Worm (Caenorhabditis elegans): ENCODE data around the gene frpr-18.

- TF ChIP-seq ama-1 (optimal IDR thresholded peaks at IDR 0.05), result no peak
- TF ChIP-seq tbx-11 (GFP tag; IDR thresholded peaks at IDR 0.05), result no peak
- 0 out of 2 replicates have a peak, but pooled peaks have one; percentile 7 for TF ChIP-seq sea-1 (GFP tag; conservative IDR thresholded peaks at IDR 0.05)
- no peak for TF ChIP-seq tra-4 (tag; optimal IDR thresholded peaks at IDR 0.05)
- TF ChIP-seq scrt-1 (GFP tag; IDR thresholded peaks at IDR 0.05), result no peak
- no peak for TF ChIP-seq aly-1 (tag; optimal IDR thresholded peaks at IDR 0.05)
- TF ChIP-seq hmbx-1 (tag; optimal IDR thresholded peaks at IDR 0.05), result no peak
- no peak for TF ChIP-seq hnd-1 (tag; optimal IDR thresholded peaks at IDR 0.05)
- no peak for TF ChIP-seq pes-1 (GFP tag; IDR thresholded peaks at IDR 0.05)
- TF ChIP-seq ceh-13 (GFP tag; optimal IDR thresholded peaks at IDR 0.05), result no peak
- no peak for TF ChIP-seq tbx-37 (GFP tag; conservative IDR thresholded peaks at IDR 0.05)
- TF ChIP-seq B0310.2 (tag; optimal IDR thresholded peaks at IDR 0.05), result no peak
Observed at ce11 chrV:6831539-6831938, 38.6 kb upstream of the frpr-18 start.
